Fruit fly (Drosophila melanogaster) whole organism: ENCODE measurements around the gene CG31869.

Experiments
- CG8478 ChIP-seq: fragments of >200 bp; optimal IDR thresholded peaks from 2 replicates; lab custom pipeline; 2018; ENCODE audit warnings: inconsistent platforms
- Dll ChIP-seq: fragments of >200 bp; optimal IDR thresholded peaks from 2 replicates; lab custom pipeline; 2017
- EcR ChIP-seq, 2 experiments: fragments of >200 bp; optimal IDR thresholded peaks; 2 replicates each; lab custom pipeline; 2017; ENCODE audit warnings: missing biosample characterization in 2 of 2, missing genetic modification characterization in 2 of 2, missing genetic modification reagents in 2 of 2
- pan ChIP-seq: fragments of >200 bp; optimal IDR thresholded peaks from 2 replicates; lab custom pipeline; 2017
- psq ChIP-seq: fragments of >200 bp; optimal IDR thresholded peaks from 2 replicates; lab custom pipeline; 2017
- usp ChIP-seq: fragments of >200 bp; optimal IDR thresholded peaks from 2 replicates; lab custom pipeline; 2017; ENCODE audit warnings: missing biosample characterization, missing genetic modification characterization, mixed read lengths

- TF ChIP-seq pan (no peak), psq (no peak), CG8478 (lab: Kevin White, UChicago) (no peak), usp (GFP tag; lab: Kevin White, UChicago) (no peak), EcR (GFP tag; optimal IDR thresholded peaks at IDR 0.05; lab: Kevin White, UChicago) (no peak), Dll (lab: Kevin White, UChicago) (no peak)
These were observed 48.7 kb upstream of the CG31869 start, which contains the start of gene SmydA-3 for dm6 chr2L:10849511-10850191.
